Worm (Caenorhabditis elegans) whole organism, mixed stage, embryonic: ENCODE results near the gene nhr-123.

Experiments used
- cnd-1 ChIP-seq: fragments of 200-800 bp; sonication (Bioruptor generic); optimal IDR thresholded peaks from 2 replicates; lab custom pipeline; 2018; ENCODE audit warnings: mild to moderate bottlenecking, missing genetic modification characterization, missing compliant biosample characterization
- elt-1 ChIP-seq: sonication (generic microtip); optimal IDR thresholded peaks from 2 replicates; lab custom pipeline; 2017; ENCODE audit warnings: missing genetic modification characterization, mild to moderate bottlenecking, missing compliant biosample characterization, antibody characterized with exemption, moderate library complexity, borderline replicate concordance; ENCODE audit not compliant: insufficient read depth
- elt-3 ChIP-seq: fragments of 150-350 bp; optimal IDR thresholded peaks from 2 replicates; lab custom pipeline; 2014; ENCODE audit warnings: missing biosample characterization, missing genetic modification characterization
- flh-1 ChIP-seq: fragments of 200-800 bp; sonication (Bioruptor generic); optimal IDR thresholded peaks from 2 replicates; lab custom pipeline; 2018; ENCODE audit warnings: mild to moderate bottlenecking, missing genetic modification characterization, moderate library complexity, missing compliant biosample characterization
- ham-2 ChIP-seq: fragments of 200-800 bp; sonication (Bioruptor generic); optimal IDR thresholded peaks from 2 replicates; lab custom pipeline; 2018; ENCODE audit warnings: mild to moderate bottlenecking, missing genetic modification characterization, missing compliant biosample characterization
- hlh-1 ChIP-seq: fragments of 150-350 bp; optimal IDR thresholded peaks from 2 replicates; lab custom pipeline; 2014; ENCODE audit warnings: missing biosample characterization, missing genetic modification reagents, missing genetic modification characterization
- lin-13 ChIP-seq: fragments of 150-350 bp; optimal IDR thresholded peaks from 2 replicates; lab custom pipeline; 2014; ENCODE audit warnings: missing biosample characterization, missing genetic modification characterization
- mep-1 ChIP-seq: fragments of 150-350 bp; optimal IDR thresholded peaks from 2 replicates; lab custom pipeline; 2017; ENCODE audit warnings: missing biosample characterization, missing genetic modification reagents, missing genetic modification characterization, inconsistent platforms
- mls-2 ChIP-seq: sonication (generic microtip); optimal IDR thresholded peaks from 2 replicates; lab custom pipeline; 2016; ENCODE audit warnings: mild to moderate bottlenecking, missing genetic modification characterization, moderate library complexity, missing compliant biosample characterization
- nhr-237 ChIP-seq: fragments of 150-350 bp; optimal IDR thresholded peaks from 2 replicates; lab custom pipeline; 2014; ENCODE audit warnings: missing biosample characterization, missing genetic modification characterization
- nhr-76 ChIP-seq: sonication (generic microtip); optimal IDR thresholded peaks from 2 replicates; lab custom pipeline; 2017; ENCODE audit warnings: missing biosample characterization, missing genetic modification characterization
- unc-39 ChIP-seq: fragments of 150-350 bp; optimal IDR thresholded peaks from 2 replicates; lab custom pipeline; 2014; ENCODE audit warnings: missing biosample characterization, missing genetic modification characterization
- unc-62 ChIP-seq: fragments of 150-350 bp; optimal IDR thresholded peaks from 2 replicates; lab custom pipeline; 2014; ENCODE audit warnings: missing biosample characterization, missing genetic modification reagents, missing genetic modification characterization
- ztf-11 ChIP-seq: fragments of 150-350 bp; optimal IDR thresholded peaks from 2 replicates; lab custom pipeline; 2014; ENCODE audit warnings: missing biosample characterization, missing genetic modification characterization

nhr-123 gene

ce11 chrV:502803-503273 is 51.6 kb downstream of the nhr-123 start, which contains the start of gene T01G6.10:
T01G6.10 (minus strand) TSS chrV:503223.
- TF ChIP-seq elt-1 (tag; lab: Kevin White, UChicago) (no peak), lin-13 (no peak), hlh-1 (no peak), unc-39 (tag; lab: Kevin White, UChicago) (no peak), ztf-11 (tag; lab: Kevin White, UChicago) (no peak), elt-3 (tag; lab: Kevin White, UChicago) (no peak), cnd-1 (tag; lab: Kevin White, UChicago) (no peak), ham-2 (GFP tag; lab: Kevin White, UChicago) (no peak), nhr-237 (tag; lab: Kevin White, UChicago) (no peak), mls-2 (tag; lab: Kevin White, UChicago) (no peak), mep-1 (tag; lab: Kevin White, UChicago) (no peak), flh-1 (no peak), unc-62 (no peak), nhr-76 (tag; lab: Kevin White, UChicago) (no peak)
